Worm (Caenorhabditis elegans) whole organism, L2 larva: ENCODE measurements around the gene rig-4.
A peak's percentile ranks its signal among the peaks of the same experiment; 100 is the strongest.

Experiments used
- C34F6.9 ChIP-seq: fragments of 150-350 bp; optimal IDR thresholded peaks from 2 replicates; lab custom pipeline; 2014; ENCODE audit warnings: missing biosample characterization, missing genetic modification characterization
- F13H6.1 ChIP-seq: sonication (generic microtip); optimal IDR thresholded peaks from 2 replicates; lab custom pipeline; 2016; ENCODE audit warnings: missing genetic modification characterization, missing compliant biosample characterization
- R02D3.7 ChIP-seq: fragments of 150-350 bp; optimal IDR thresholded peaks from 2 replicates; lab custom pipeline; 2014; ENCODE audit warnings: missing biosample characterization, missing genetic modification characterization
- Y55F3AM.14 ChIP-seq: fragments of 200-800 bp; sonication (Bioruptor generic); optimal IDR thresholded peaks from 2 replicates; lab custom pipeline; 2018; ENCODE audit warnings: mild to moderate bottlenecking, missing genetic modification characterization, missing compliant biosample characterization
- ZK546.5 ChIP-seq: sonication (generic microtip); optimal IDR thresholded peaks from 2 replicates; lab custom pipeline; 2017; ENCODE audit warnings: missing biosample characterization, missing genetic modification characterization
- alr-1 ChIP-seq: fragments of 150-350 bp; optimal IDR thresholded peaks from 2 replicates; lab custom pipeline; 2014; ENCODE audit warnings: missing biosample characterization, missing genetic modification characterization
- aly-2 ChIP-seq: fragments of 150-350 bp; optimal IDR thresholded peaks from 2 replicates; lab custom pipeline; 2014; ENCODE audit warnings: missing biosample characterization, missing genetic modification characterization
- ama-1 ChIP-seq: fragments of 150-350 bp; optimal IDR thresholded peaks from 2 replicates; lab custom pipeline; 2018; ENCODE audit warnings: inconsistent platforms
- blmp-1 ChIP-seq: sonication (generic microtip); optimal IDR thresholded peaks from 2 replicates; lab custom pipeline; 2017; ENCODE audit warnings: missing genetic modification characterization, mild to moderate bottlenecking, missing compliant biosample characterization, antibody characterized with exemption, moderate library complexity; ENCODE audit not compliant: insufficient read depth
- crh-2 ChIP-seq: sonication (generic microtip); optimal IDR thresholded peaks from 2 replicates; lab custom pipeline; 2017; ENCODE audit warnings: missing biosample characterization, missing genetic modification characterization
- dmd-4 ChIP-seq: sonication (generic microtip); optimal IDR thresholded peaks from 2 replicates; lab custom pipeline; 2017; ENCODE audit warnings: missing biosample characterization, missing genetic modification characterization
- egl-27 ChIP-seq: sonication (generic microtip); optimal IDR thresholded peaks from 3 replicates; lab custom pipeline; 2017; ENCODE audit warnings: missing biosample characterization, missing genetic modification reagents, missing genetic modification characterization
- elt-1 ChIP-seq: fragments of 150-350 bp; optimal IDR thresholded peaks from 2 replicates; lab custom pipeline; 2014; ENCODE audit warnings: missing biosample characterization, missing genetic modification characterization
- elt-3 ChIP-seq: sonication (generic microtip); optimal IDR thresholded peaks from 2 replicates; lab custom pipeline; 2017; ENCODE audit warnings: missing biosample characterization, missing genetic modification characterization
- fos-1 ChIP-seq: fragments of 150-350 bp; optimal IDR thresholded peaks from 2 replicates; lab custom pipeline; 2014; ENCODE audit warnings: missing biosample characterization, missing genetic modification characterization
- gmeb-1 ChIP-seq: fragments of 150-350 bp; optimal IDR thresholded peaks from 2 replicates; lab custom pipeline; 2014; ENCODE audit warnings: missing biosample characterization, missing genetic modification characterization
- lin-11 ChIP-seq: fragments of 150-350 bp; sonication (generic microtip); optimal IDR thresholded peaks from 2 replicates; lab custom pipeline; 2014; ENCODE audit warnings: missing biosample characterization, missing genetic modification characterization, inconsistent platforms, mixed read lengths
- lin-13 ChIP-seq: fragments of 150-350 bp; optimal IDR thresholded peaks from 2 replicates; lab custom pipeline; 2014; ENCODE audit warnings: missing biosample characterization, missing genetic modification reagents, missing genetic modification characterization
- lin-39 ChIP-seq: fragments of 150-350 bp; optimal IDR thresholded peaks from 2 replicates; lab custom pipeline; 2014; ENCODE audit warnings: missing biosample characterization, missing genetic modification reagents, missing genetic modification characterization
- lsy-2 ChIP-seq, 2 experiments: fragments of 150-350 bp in 1 of 2; sonication (generic microtip) in 1 of 2; optimal IDR thresholded peaks; 2 replicates each; lab custom pipeline; 2014 to 2017; ENCODE audit warnings: missing biosample characterization in 2 of 2, missing genetic modification characterization in 2 of 2
- mab-5 ChIP-seq: fragments of 150-350 bp; optimal IDR thresholded peaks from 2 replicates; lab custom pipeline; 2014; ENCODE audit warnings: missing biosample characterization, missing genetic modification characterization
- mdl-1 ChIP-seq, 2 experiments: fragments of 150-350 bp in 1 of 2; sonication (generic microtip) in 1 of 2; optimal IDR thresholded peaks; 2 replicates each; lab custom pipeline; 2017; ENCODE audit warnings: missing biosample characterization in 2 of 2, missing genetic modification characterization in 2 of 2
- nhr-10 ChIP-seq: sonication (generic microtip); optimal IDR thresholded peaks from 2 replicates; lab custom pipeline; 2017; ENCODE audit warnings: missing biosample characterization, missing genetic modification characterization
- nhr-11 ChIP-seq: fragments of 150-350 bp; optimal IDR thresholded peaks from 2 replicates; lab custom pipeline; 2014; ENCODE audit warnings: missing biosample characterization, missing genetic modification characterization
- nhr-12 ChIP-seq: fragments of 150-350 bp; optimal IDR thresholded peaks from 2 replicates; lab custom pipeline; 2014; ENCODE audit warnings: missing biosample characterization, missing genetic modification characterization
- nhr-129 ChIP-seq: fragments of 150-350 bp; optimal IDR thresholded peaks from 2 replicates; lab custom pipeline; 2014; ENCODE audit warnings: missing biosample characterization, missing genetic modification characterization
- nhr-21 ChIP-seq: fragments of 150-350 bp; optimal IDR thresholded peaks from 2 replicates; lab custom pipeline; 2014; ENCODE audit warnings: missing biosample characterization, missing genetic modification characterization
- nhr-23 ChIP-seq: fragments of 150-350 bp; optimal IDR thresholded peaks from 2 replicates; lab custom pipeline; 2014; ENCODE audit warnings: missing biosample characterization, missing genetic modification reagents, missing genetic modification characterization
- nhr-237 ChIP-seq: fragments of 150-350 bp; optimal IDR thresholded peaks from 2 replicates; lab custom pipeline; 2014; ENCODE audit warnings: missing biosample characterization, missing genetic modification characterization
- nhr-25 ChIP-seq: fragments of 150-350 bp; sonication (generic microtip); optimal IDR thresholded peaks from 3 replicates; lab custom pipeline; 2014; ENCODE audit warnings: missing biosample characterization, missing genetic modification characterization
- nhr-6 ChIP-seq: fragments of 150-350 bp; optimal IDR thresholded peaks from 2 replicates; lab custom pipeline; 2014; ENCODE audit warnings: missing biosample characterization, missing genetic modification characterization
- nhr-77 ChIP-seq: fragments of 150-350 bp; optimal IDR thresholded peaks from 2 replicates; lab custom pipeline; 2014; ENCODE audit warnings: missing biosample characterization, missing genetic modification characterization
- peb-1 ChIP-seq: fragments of 150-350 bp; optimal IDR thresholded peaks from 2 replicates; lab custom pipeline; 2014; ENCODE audit warnings: missing biosample characterization, missing genetic modification characterization
- sem-4 ChIP-seq: fragments of 150-350 bp; optimal IDR thresholded peaks from 2 replicates; lab custom pipeline; 2014; ENCODE audit warnings: missing biosample characterization, missing genetic modification reagents, missing genetic modification characterization
- skn-1 ChIP-seq: sonication (generic microtip); optimal IDR thresholded peaks from 2 replicates; lab custom pipeline; 2017; ENCODE audit warnings: missing biosample characterization, missing genetic modification characterization
- sma-3 ChIP-seq: sonication (generic microtip); optimal IDR thresholded peaks from 2 replicates; lab custom pipeline; 2016; ENCODE audit warnings: missing genetic modification reagents, missing genetic modification characterization, missing compliant biosample characterization
- sma-9 ChIP-seq, 2 experiments: fragments of 150-350 bp in 1 of 2; sonication (generic microtip) in 1 of 2; optimal IDR thresholded peaks; 2 replicates each; lab custom pipeline; 2014 to 2016; ENCODE audit warnings: missing genetic modification characterization in 2 of 2, mild to moderate bottlenecking in 1 of 2, missing biosample characterization in 1 of 2, missing compliant biosample characterization in 1 of 2, missing genetic modification reagents in 1 of 2, moderate library complexity in 1 of 2
- snpc-4 ChIP-seq: fragments of 150-350 bp; optimal IDR thresholded peaks from 2 replicates; lab custom pipeline; 2014; ENCODE audit warnings: missing biosample characterization, missing genetic modification characterization
- unc-39 ChIP-seq: fragments of 150-350 bp; optimal IDR thresholded peaks from 2 replicates; lab custom pipeline; 2014; ENCODE audit warnings: missing biosample characterization, missing genetic modification characterization
- unc-55 ChIP-seq: fragments of 150-350 bp; sonication (generic microtip); optimal IDR thresholded peaks from 3 replicates; lab custom pipeline; 2014; ENCODE audit warnings: missing biosample characterization, missing genetic modification reagents, missing genetic modification characterization
- unc-62 ChIP-seq: fragments of 150-350 bp; optimal IDR thresholded peaks from 2 replicates; lab custom pipeline; 2014; ENCODE audit warnings: missing biosample characterization, missing genetic modification reagents, missing genetic modification characterization
- zag-1 ChIP-seq: fragments of 150-350 bp; optimal IDR thresholded peaks from 2 replicates; lab custom pipeline; 2014; ENCODE audit warnings: missing biosample characterization, missing genetic modification characterization
- ztf-1 ChIP-seq: fragments of 200-800 bp; sonication (Bioruptor generic); conservative IDR thresholded peaks from 2 replicates; pipeline ENCODE4 v1.3.6; 2022; ENCODE audit warnings: missing genetic modification characterization, missing compliant biosample characterization
- ztf-11 ChIP-seq: sonication (generic microtip); optimal IDR thresholded peaks from 2 replicates; lab custom pipeline; 2017; ENCODE audit warnings: missing biosample characterization, missing genetic modification characterization
- ztf-4 ChIP-seq: fragments of 150-350 bp; optimal IDR thresholded peaks from 2 replicates; lab custom pipeline; 2014; ENCODE audit warnings: missing biosample characterization, missing genetic modification characterization

Gene rig-4

ce11 chrIV:8043722-8044121, 39.8 kb upstream of the rig-4 start:
- TF ChIP-seq unc-39 (tag; lab: Kevin White, UChicago) (no peak), fos-1 (tag; lab: Kevin White, UChicago) (peak; percentile 47)

DNA sequence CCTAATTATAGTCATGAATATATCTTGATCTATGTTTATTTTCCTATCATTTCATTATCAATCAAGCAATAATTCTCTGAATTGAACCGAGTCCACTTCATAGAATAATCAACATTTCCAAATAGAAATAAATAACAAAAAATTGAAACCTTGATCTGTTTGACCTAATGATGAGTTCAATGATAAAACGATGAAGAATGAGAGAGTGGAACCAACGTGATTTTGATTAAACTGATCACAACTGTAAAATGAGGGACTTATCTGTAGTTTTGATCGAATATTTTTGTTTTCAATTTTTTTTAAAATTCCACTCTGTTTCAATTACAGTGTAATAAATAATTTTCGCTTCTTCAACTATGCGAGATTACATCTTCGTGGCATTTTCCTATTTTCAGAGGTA, 39.0 kb upstream of the rig-4 start:
- TF ChIP-seq sma-9 (GFP tag; optimal IDR thresholded peaks at IDR 0.05; lab: Kevin White, UChicago): peak; percentile 66
- TF ChIP-seq sma-9 (tag; optimal IDR thresholded peaks at IDR 0.05; lab: Kevin White, UChicago): no peak
- no peak for TF ChIP-seq nhr-6 (tag; lab: Kevin White, UChicago)
- TF ChIP-seq nhr-11: no peak
- TF ChIP-seq nhr-21 (tag; lab: Kevin White, UChicago): peak; percentile 13
- TF ChIP-seq nhr-23 (tag; lab: Kevin White, UChicago): no peak
- no peak for TF ChIP-seq unc-55 (GFP tag; lab: Kevin White, UChicago)
- no peak for TF ChIP-seq sem-4
- TF ChIP-seq blmp-1: peak; percentile 16
- peak; percentile 68 for TF ChIP-seq nhr-25 (tag; lab: Kevin White, UChicago)
- TF ChIP-seq ztf-4 (tag; lab: Kevin White, UChicago): no peak

DNA sequence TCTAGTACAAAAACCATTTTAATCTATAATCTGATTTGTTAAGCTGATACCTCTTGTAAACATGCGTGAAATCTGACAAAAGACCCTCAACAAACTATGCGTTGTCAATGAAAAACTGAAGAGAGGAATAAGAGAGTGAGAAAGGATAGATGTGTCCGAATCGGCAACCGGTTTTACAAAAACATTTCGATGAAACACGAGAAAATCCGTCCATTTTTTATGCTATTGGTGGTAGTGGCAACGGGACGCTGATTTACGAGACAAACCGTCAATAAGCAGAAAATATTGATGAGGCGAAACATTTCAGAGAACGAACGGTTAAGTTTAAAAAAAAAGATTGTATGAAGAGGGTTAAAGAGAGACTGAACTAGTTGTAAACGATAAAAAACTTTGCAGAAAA, 38.1 kb upstream of the rig-4 start:
- TF ChIP-seq fos-1 (tag; lab: Kevin White, UChicago) (peak; percentile 33), ZK546.5 (tag; lab: Kevin White, UChicago) (no peak), nhr-129 (tag; lab: Kevin White, UChicago) (peak; percentile 10), ztf-11 (tag; lab: Kevin White, UChicago) (no peak), nhr-10 (tag; lab: Kevin White, UChicago) (no peak), unc-62 (GFP tag; lab: Kevin White, UChicago) (no peak), mdl-1 (tag; optimal IDR thresholded peaks at IDR 0.05; lab: Kevin White, UChicago) (no peak), blmp-1 (no peak), nhr-77 (no peak), zag-1 (tag; lab: Kevin White, UChicago) (no peak), nhr-12 (tag; lab: Kevin White, UChicago) (no peak), gmeb-1 (tag; lab: Kevin White, UChicago) (no peak), F13H6.1 (tag; lab: Kevin White, UChicago) (peak; percentile 10), unc-39 (tag; lab: Kevin White, UChicago) (no peak), lsy-2 (tag; optimal IDR thresholded peaks at IDR 0.05; lab: Kevin White, UChicago) (no peak), mab-5 (tag; lab: Kevin White, UChicago) (no peak), nhr-25 (tag; lab: Kevin White, UChicago) (peak; percentile 81), snpc-4 (tag; lab: Kevin White, UChicago) (no peak), nhr-237 (tag; lab: Kevin White, UChicago) (no peak), C34F6.9 (tag; lab: Kevin White, UChicago) (no peak), sma-9 (GFP tag; optimal IDR thresholded peaks at IDR 0.05; lab: Kevin White, UChicago) (peak; percentile 48), sma-9 (tag; optimal IDR thresholded peaks at IDR 0.05; lab: Kevin White, UChicago) (no peak), elt-1 (tag; lab: Kevin White, UChicago) (no peak), dmd-4 (tag; lab: Kevin White, UChicago) (no peak), aly-2 (tag; lab: Kevin White, UChicago) (no peak), ztf-4 (tag; lab: Kevin White, UChicago) (no peak), nhr-23 (tag; lab: Kevin White, UChicago) (no peak), sma-3 (GFP tag; lab: Kevin White, UChicago) (peak; percentile 31), skn-1 (tag; lab: Kevin White, UChicago) (no peak), crh-2 (peak; percentile 26), peb-1 (tag; lab: Kevin White, UChicago) (no peak), lin-13 (GFP tag; lab: Kevin White, UChicago) (no peak), ztf-1 (no peak), lin-39 (no peak), sem-4 (no peak), ama-1 (lab: Kevin White, UChicago) (no peak), elt-3 (tag; lab: Kevin White, UChicago) (no peak), nhr-21 (tag; lab: Kevin White, UChicago) (peak; percentile 46), egl-27 (tag; lab: Kevin White, UChicago) (no peak), alr-1 (tag; lab: Kevin White, UChicago) (no peak), lin-11 (tag; lab: Kevin White, UChicago) (no peak), nhr-11 (no peak), R02D3.7 (no peak), Y55F3AM.14 (GFP tag; lab: Kevin White, UChicago) (no peak), nhr-6 (tag; lab: Kevin White, UChicago) (peak; percentile 16), unc-55 (GFP tag; lab: Kevin White, UChicago) (no peak)
